Worm (Caenorhabditis elegans): ENCODE measurements around the gene smf-2.

The smf-2 gene

ce11 chrX:6740983-6741365, 22.5 kb upstream of the smf-2 start (continued):
- TF ChIP-seq nhr-71 (tag; optimal IDR thresholded peaks at IDR 0.05): peak; percentile 95
- no peak for TF ChIP-seq unc-62 (GFP tag; optimal IDR thresholded peaks at IDR 0.05)
- TF ChIP-seq ceh-90 (tag; optimal IDR thresholded peaks at IDR 0.05): no peak
- no peak for TF ChIP-seq nhr-84 (tag; optimal IDR thresholded peaks at IDR 0.05)
- TF ChIP-seq nhr-20 (tag; optimal IDR thresholded peaks at IDR 0.05): peak; percentile 86
- peak; percentile 56 for TF ChIP-seq ztf-4 (tag; optimal IDR thresholded peaks at IDR 0.05)
- peak; percentile 49 for TF ChIP-seq nhr-47 (tag; optimal IDR thresholded peaks at IDR 0.05)
- TF ChIP-seq dsc-1 (tag; optimal IDR thresholded peaks at IDR 0.05): no peak
- TF ChIP-seq unc-130 (tag; optimal IDR thresholded peaks at IDR 0.05): peak; percentile 92
- no peak for TF ChIP-seq vab-15 (tag; optimal IDR thresholded peaks at IDR 0.05)
- TF ChIP-seq pqm-1 (tag; optimal IDR thresholded peaks at IDR 0.05): no peak
- no peak for TF ChIP-seq F16B12.6 (tag; optimal IDR thresholded peaks at IDR 0.05)

- TF ChIP-seq mab-9 (GFP tag; IDR thresholded peaks at IDR 0.05): 0 out of 2 replicates have a peak, but pooled peaks have one; percentile 28
- peak in 1 of 2 experiments; percentile 47 for TF ChIP-seq mdl-1 (tag; optimal IDR thresholded peaks at IDR 0.05)
- no peak for TF ChIP-seq C16A3.4 (tag; optimal IDR thresholded peaks at IDR 0.05)
- TF ChIP-seq efl-1 (optimal IDR thresholded peaks at IDR 0.05): no peak
- TF ChIP-seq efl-1 (GFP tag; optimal IDR thresholded peaks at IDR 0.05 in 1 of 2): no peak
- peak; percentile 14 for TF ChIP-seq xbp-1 (tag; optimal IDR thresholded peaks at IDR 0.05)
- peak; percentile 22 for TF ChIP-seq egl-13 (tag; optimal IDR thresholded peaks at IDR 0.05)
- TF ChIP-seq fkh-10 (GFP tag; optimal IDR thresholded peaks at IDR 0.05): peak; percentile 51
- peak in 2 of 3 experiments; percentile 25 to 59 for TF ChIP-seq ceh-82 (tag; optimal IDR thresholded peaks at IDR 0.05)
- TF ChIP-seq isw-1 (GFP tag; IDR thresholded peaks at IDR 0.05): peak; percentile 7
- TF ChIP-seq fkh-8 (tag; optimal IDR thresholded peaks at IDR 0.05): peak; percentile 78
- TF ChIP-seq fkh-4 (tag; optimal IDR thresholded peaks at IDR 0.05; ENCODE audit: borderline replicate concordance): no peak
- peak; percentile 70 for TF ChIP-seq unc-86 (tag; optimal IDR thresholded peaks at IDR 0.05)
- TF ChIP-seq dsc-1 (tag; optimal IDR thresholded peaks at IDR 0.05): peak; percentile 58
Observed at ce11 chrX:6740282-6740982, 21.9 kb upstream of the smf-2 start.

ce11 chrX:6739034-6740008, 20.8 kb upstream of the smf-2 start:
- TF ChIP-seq elt-2 (tag; optimal IDR thresholded peaks at IDR 0.05) (peak; percentile 75), mdl-1 (tag; optimal IDR thresholded peaks at IDR 0.05) (peak in 1 of 2 experiments; percentile 15), vab-15 (tag; optimal IDR thresholded peaks at IDR 0.05) (peak; percentile 78), pax-3 (tag; optimal IDR thresholded peaks at IDR 0.05) (no peak), lin-13 (GFP tag; optimal IDR thresholded peaks at IDR 0.05) (peak; percentile 19), egl-13 (tag; optimal IDR thresholded peaks at IDR 0.05) (peak; percentile 44), C16A3.4 (tag; optimal IDR thresholded peaks at IDR 0.05) (peak; percentile 40), lsy-2 (tag; optimal IDR thresholded peaks at IDR 0.05) (peak; percentile 18 to 43), lin-15B (tag; optimal IDR thresholded peaks at IDR 0.05) (no peak), dpl-1 (GFP tag; optimal IDR thresholded peaks at IDR 0.05) (peak in 1 of 3 experiments; percentile 9), nhr-85 (tag) (peak; percentile 95), Y116A8C.19 (tag; optimal IDR thresholded peaks at IDR 0.05; ENCODE audit: borderline replicate concordance) (no peak), swsn-7 (tag; optimal IDR thresholded peaks at IDR 0.05) (peak; percentile 38), ama-1 (optimal IDR thresholded peaks at IDR 0.05) (no peak), lin-14 (GFP tag; optimal IDR thresholded peaks at IDR 0.05) (peak; percentile 75), elt-3 (tag; optimal IDR thresholded peaks at IDR 0.05) (peak in 2 of 6 experiments; percentile 49 to 64), efl-1 (optimal IDR thresholded peaks at IDR 0.05) (no peak), efl-1 (GFP tag; optimal IDR thresholded peaks at IDR 0.05 in 1 of 2) (peak in 1 of 2 experiments; percentile 2), C34B4.2 (tag; optimal IDR thresholded peaks at IDR 0.05) (no peak), nhr-71 (tag; optimal IDR thresholded peaks at IDR 0.05) (peak; percentile 88), mep-1 (tag; optimal IDR thresholded peaks at IDR 0.05) (peak; percentile 48), nhr-20 (tag; optimal IDR thresholded peaks at IDR 0.05) (peak; percentile 91), ceh-88 (GFP tag; IDR thresholded peaks at IDR 0.05) (peak; percentile 36; the same call in 1 of the 2 replicates), nhr-28 (tag; optimal IDR thresholded peaks at IDR 0.05) (no peak), nhr-11 (tag; optimal IDR thresholded peaks at IDR 0.05) (no peak), nhr-19 (GFP tag; conservative IDR thresholded peaks at IDR 0.05) (peak; percentile 63), F16B12.6 (tag; optimal IDR thresholded peaks at IDR 0.05) (no peak), skn-1 (tag; optimal IDR thresholded peaks at IDR 0.05) (peak; percentile 4), jun-1 (tag; optimal IDR thresholded peaks at IDR 0.05) (no peak), mef-2 (tag; optimal IDR thresholded peaks at IDR 0.05) (peak; percentile 12)
